Fruit fly (Drosophila melanogaster) whole organism, embryonic: ENCODE measurements around the gene Alh.

ENCODE experiments used
- Blimp-1 ChIP-seq: fragments of 200-800 bp; sonication (Bioruptor generic); optimal IDR thresholded peaks from 3 replicates; lab custom pipeline; 2018; ENCODE audit warnings: missing biosample characterization, missing genetic modification characterization, mild to moderate bottlenecking, moderate library complexity, missing genetic modification reagents
- CG10267 ChIP-seq: fragments of 200-800 bp; sonication (Bioruptor generic); optimal IDR thresholded peaks from 2 replicates; lab custom pipeline; 2018; ENCODE audit warnings: missing biosample characterization, mild to moderate bottlenecking, missing genetic modification characterization, moderate library complexity
- CG10979 ChIP-seq: fragments of 200-800 bp; sonication (Bioruptor generic); optimal IDR thresholded peaks from 2 replicates; lab custom pipeline; 2018; ENCODE audit warnings: missing biosample characterization, mild to moderate bottlenecking, missing genetic modification characterization, moderate library complexity
- CG12391 ChIP-seq: fragments of 200-800 bp; sonication (Bioruptor generic); optimal IDR thresholded peaks from 3 replicates; lab custom pipeline; 2018; ENCODE audit warnings: missing biosample characterization, mild to moderate bottlenecking, missing genetic modification characterization, moderate library complexity
- CG13424 ChIP-seq: fragments of 200-800 bp; sonication (Bioruptor generic); optimal IDR thresholded peaks from 2 replicates; lab custom pipeline; 2019; ENCODE audit warnings: missing biosample characterization, mild to moderate bottlenecking, missing genetic modification characterization, moderate library complexity
- CG15601 ChIP-seq: fragments of 200-800 bp; sonication (Bioruptor generic); optimal IDR thresholded peaks from 3 replicates; lab custom pipeline; 2019; ENCODE audit warnings: missing biosample characterization, mild to moderate bottlenecking, missing genetic modification characterization, moderate library complexity
- CG16815 ChIP-seq: fragments of 200-800 bp; sonication (Bioruptor generic); optimal IDR thresholded peaks from 3 replicates; lab custom pipeline; 2017; ENCODE audit warnings: missing biosample characterization, mild to moderate bottlenecking, missing genetic modification characterization
- CG2712 ChIP-seq: fragments of 200-800 bp; optimal IDR thresholded peaks from 3 replicates; lab custom pipeline; 2019; ENCODE audit warnings: missing biosample characterization, mild to moderate bottlenecking, missing genetic modification characterization, moderate library complexity
- CG33557 ChIP-seq: fragments of 200-800 bp; sonication (Bioruptor generic); optimal IDR thresholded peaks from 2 replicates; lab custom pipeline; 2019; ENCODE audit warnings: missing biosample characterization, mild to moderate bottlenecking, missing genetic modification characterization, moderate library complexity
- CG9727 ChIP-seq: fragments of 200-800 bp; sonication (Bioruptor generic); optimal IDR thresholded peaks from 3 replicates; lab custom pipeline; 2017; ENCODE audit warnings: missing biosample characterization, mild to moderate bottlenecking, missing genetic modification characterization
- CoRest ChIP-seq: fragments of 200-800 bp; sonication (Bioruptor generic); optimal IDR thresholded peaks from 3 replicates; lab custom pipeline; 2018; ENCODE audit warnings: missing biosample characterization, mild to moderate bottlenecking, missing genetic modification characterization, moderate library complexity
- D19A ChIP-seq: fragments of 200-800 bp; optimal IDR thresholded peaks from 3 replicates; lab custom pipeline; 2019; ENCODE audit warnings: missing biosample characterization, mild to moderate bottlenecking, missing genetic modification characterization, moderate library complexity
- Ets65A ChIP-seq: fragments of 200-800 bp; sonication (Bioruptor generic); peaks from one replicate; lab custom pipeline; 2016; ENCODE audit warnings: missing biosample characterization, missing genetic modification characterization
- Hsf ChIP-seq: fragments of 200-800 bp; sonication (Bioruptor generic); optimal IDR thresholded peaks from 3 replicates; lab custom pipeline; 2016; ENCODE audit warnings: missing biosample characterization, missing genetic modification characterization
- Lhr ChIP-seq: fragments of 200-800 bp; sonication (Bioruptor generic); optimal IDR thresholded peaks from 3 replicates; lab custom pipeline; 2017; ENCODE audit warnings: mild to moderate bottlenecking, missing biosample characterization, missing genetic modification reagents, missing genetic modification characterization
- Rfx ChIP-seq: fragments of 200-800 bp; sonication (Bioruptor generic); IDR thresholded peaks from 2 replicates; pipeline ENCODE4 v1.3.6; 2022; ENCODE audit warnings: missing biosample characterization, missing genetic modification characterization
- Sox102F ChIP-seq: fragments of 200-800 bp; sonication (Bioruptor generic); optimal IDR thresholded peaks from 2 replicates; lab custom pipeline; 2018; ENCODE audit warnings: missing biosample characterization, mild to moderate bottlenecking, missing genetic modification characterization, moderate library complexity
- Ssrp ChIP-seq: fragments of 200-800 bp; sonication (Bioruptor generic); optimal IDR thresholded peaks from 2 replicates; lab custom pipeline; 2018; ENCODE audit warnings: missing biosample characterization, mild to moderate bottlenecking, missing genetic modification characterization, moderate library complexity
- Xbp1 ChIP-seq: fragments of 200-800 bp; sonication (Bioruptor generic); optimal IDR thresholded peaks from 3 replicates; lab custom pipeline; 2016; ENCODE audit warnings: missing biosample characterization, mild to moderate bottlenecking, missing genetic modification characterization
- Xrp1 ChIP-seq: fragments of 200-800 bp; sonication (Bioruptor generic); IDR thresholded peaks from 2 replicates; pipeline ENCODE4 v1.3.6; 2022; ENCODE audit warnings: missing biosample characterization, missing genetic modification characterization
- ap ChIP-seq: fragments of 200-800 bp; sonication (Bioruptor generic); IDR thresholded peaks from 2 replicates; pipeline ENCODE4 v1.3.6; 2022; ENCODE audit warnings: missing biosample characterization, missing genetic modification characterization
- az2 ChIP-seq: fragments of 200-800 bp; sonication (Bioruptor generic); optimal IDR thresholded peaks from 3 replicates; lab custom pipeline; 2016; ENCODE audit warnings: missing biosample characterization, missing genetic modification characterization
- bsh ChIP-seq, 2 experiments: fragments of 200-800 bp; sonication (Bioruptor generic); optimal IDR thresholded peaks; 2 replicates each; lab custom pipeline; 2017 to 2018; ENCODE audit warnings: mild to moderate bottlenecking in 2 of 2, missing biosample characterization in 2 of 2, missing genetic modification characterization in 2 of 2, moderate library complexity in 1 of 2
- chif ChIP-seq, 2 experiments: fragments of 200-800 bp; sonication (Bioruptor generic); optimal IDR thresholded peaks; 3 replicates each; lab custom pipeline; 2016; ENCODE audit warnings: missing biosample characterization in 2 of 2, missing genetic modification characterization in 2 of 2
- ci ChIP-seq: fragments of 200-800 bp; sonication (Bioruptor generic); IDR thresholded peaks from 3 replicates; pipeline ENCODE4 v1.3.6; 2022; ENCODE audit warnings: missing biosample characterization, missing genetic modification characterization
- dmrt11E ChIP-seq: fragments of 200-800 bp; sonication (Bioruptor generic); optimal IDR thresholded peaks from 3 replicates; lab custom pipeline; 2018; ENCODE audit warnings: missing biosample characterization, mild to moderate bottlenecking, missing genetic modification characterization, moderate library complexity
- dmrt99B ChIP-seq: fragments of 200-800 bp; sonication (Bioruptor generic); optimal IDR thresholded peaks from 2 replicates; lab custom pipeline; 2018; ENCODE audit warnings: missing biosample characterization, mild to moderate bottlenecking, missing genetic modification characterization, moderate library complexity
- gsb-n ChIP-seq: fragments of 200-800 bp; sonication (Bioruptor generic); optimal IDR thresholded peaks from 3 replicates; lab custom pipeline; 2018; ENCODE audit warnings: missing biosample characterization, mild to moderate bottlenecking, missing genetic modification characterization
- lola ChIP-seq, 3 experiments: fragments of >200 bp in 2 of 3; fragments of 200-800 bp in 1 of 3; sonication (Bioruptor generic) in 1 of 3; optimal IDR thresholded peaks; 2 replicates each; lab custom pipeline; 2017 to 2019; ENCODE audit warnings: missing biosample characterization in 3 of 3, missing genetic modification characterization in 3 of 3, mild to moderate bottlenecking in 1 of 3, moderate library complexity in 1 of 3
- luna ChIP-seq: fragments of 200-800 bp; sonication (Bioruptor generic); optimal IDR thresholded peaks from 2 replicates; lab custom pipeline; 2016; ENCODE audit warnings: missing biosample characterization, missing genetic modification characterization
- nerfin-1 ChIP-seq: fragments of 200-800 bp; sonication (Bioruptor generic); optimal IDR thresholded peaks from 3 replicates; lab custom pipeline; 2019; ENCODE audit warnings: missing biosample characterization, mild to moderate bottlenecking, missing genetic modification characterization, moderate library complexity
- nerfin-2 ChIP-seq: fragments of 200-800 bp; sonication (Bioruptor generic); IDR thresholded peaks from 2 replicates; pipeline ENCODE4 v1.3.6; 2022; ENCODE audit warnings: missing biosample characterization, missing genetic modification characterization; ENCODE audit not compliant: partially characterized antibody
- nmo ChIP-seq: fragments of 200-800 bp; sonication (Bioruptor generic); optimal IDR thresholded peaks from 2 replicates; lab custom pipeline; 2018; ENCODE audit warnings: missing biosample characterization, mild to moderate bottlenecking, missing genetic modification characterization, moderate library complexity
- nom ChIP-seq: fragments of 200-800 bp; sonication (Bioruptor generic); optimal IDR thresholded peaks from 2 replicates; lab custom pipeline; 2017; ENCODE audit warnings: missing biosample characterization, missing genetic modification characterization, mild to moderate bottlenecking, moderate library complexity, missing genetic modification reagents
- phol ChIP-seq: fragments of 200-800 bp; sonication (Bioruptor generic); optimal IDR thresholded peaks from 3 replicates; lab custom pipeline; 2018; ENCODE audit warnings: missing biosample characterization, mild to moderate bottlenecking, missing genetic modification characterization, moderate library complexity
- pnt ChIP-seq: fragments of 200-800 bp; sonication (Bioruptor generic); optimal IDR thresholded peaks from 3 replicates; lab custom pipeline; 2016; ENCODE audit warnings: missing biosample characterization, missing genetic modification characterization
- prd ChIP-seq, 3 experiments: fragments of >200 bp in 2 of 3; fragments of 200-800 bp in 1 of 3; sonication (Bioruptor generic) in 1 of 3; optimal IDR thresholded peaks in 2 of 3; IDR thresholded peaks in 1 of 3; 2 replicates in 2 of 3; 3 replicates in 1 of 3; pipeline versions ENCODE4 v1.3.6 to Lab custom; 2017 to 2022; ENCODE audit warnings: missing biosample characterization in 1 of 3, missing genetic modification characterization in 1 of 3
- rib ChIP-seq: fragments of 200-800 bp; sonication (Bioruptor generic); IDR thresholded peaks from 2 replicates; pipeline ENCODE4 v1.3.6; 2022; ENCODE audit warnings: missing biosample characterization, missing genetic modification characterization
- row ChIP-seq: fragments of 200-800 bp; sonication (Bioruptor generic); IDR thresholded peaks from 3 replicates; pipeline ENCODE4 v1.3.6; 2022; ENCODE audit warnings: missing biosample characterization, missing genetic modification characterization
- tin ChIP-seq: fragments of 200-800 bp; sonication (Bioruptor generic); optimal IDR thresholded peaks from 3 replicates; lab custom pipeline; 2016; ENCODE audit warnings: missing biosample characterization, missing genetic modification characterization
- vvl ChIP-seq: fragments of 200-800 bp; sonication (Bioruptor generic); IDR thresholded peaks from 2 replicates; pipeline ENCODE4 v1.3.6; 2022; ENCODE audit warnings: missing biosample characterization, missing genetic modification characterization
- zfh1 ChIP-seq: fragments of 200-800 bp; sonication (Bioruptor generic); IDR thresholded peaks from 3 replicates; pipeline ENCODE4 v1.3.6; 2022; ENCODE audit warnings: missing biosample characterization, missing genetic modification characterization

The Alh gene

dm6 chr3R:7172978-7173377, 49.0 kb upstream of the Alh start (continued):
- no peak for TF ChIP-seq luna (GFP tag; lab: Kevin White, UChicago)

- TF ChIP-seq pnt (GFP tag; lab: Kevin White, UChicago) (no peak), CG12391 (tag; lab: Kevin White, UChicago) (peak; percentile 20), CoRest (tag; lab: Kevin White, UChicago) (peak; percentile 11), D19A (tag; lab: Kevin White, UChicago) (peak; percentile 59), Ssrp (tag; lab: Kevin White, UChicago) (peak; percentile 34), Rfx (GFP tag; lab: Robert Waterston, UW) (no peak), zfh1 (GFP tag; lab: Robert Waterston, UW) (peak; percentile 57; the same call in 2 of the 3 replicates), Blimp-1 (peak; percentile 57), nerfin-1 (tag; lab: Kevin White, UChicago) (no peak), CG33557 (GFP tag; lab: Kevin White, UChicago) (peak; percentile 4), prd (optimal IDR thresholded peaks at IDR 0.05; lab: Kevin White, UChicago) (no peak), prd (GFP tag; IDR thresholded peaks at IDR 0.05; lab: Robert Waterston, UW) (peak; percentile 18; the same call in 1 of the 3 replicates), CG16815 (GFP tag; lab: Kevin White, UChicago) (no peak), bsh (GFP tag; optimal IDR thresholded peaks at IDR 0.05; lab: Kevin White, UChicago) (peak in 1 of 2 experiments; percentile 67), nmo (GFP tag; lab: Kevin White, UChicago) (peak; percentile 26), CG10267 (tag; lab: Kevin White, UChicago) (peak; percentile 39), az2 (GFP tag; lab: Kevin White, UChicago) (peak; percentile 7), tin (GFP tag; lab: Kevin White, UChicago) (peak; percentile 2), dmrt11E (tag; lab: Kevin White, UChicago) (peak; percentile 59), lola (GFP tag; optimal IDR thresholded peaks at IDR 0.05; lab: Kevin White, UChicago) (peak in 1 of 3 experiments; percentile 68), Ets65A (GFP tag; lab: Kevin White, UChicago) (peak; percentile 91), CG10979 (tag; lab: Kevin White, UChicago) (peak; percentile 62), nerfin-2 (GFP tag; lab: Robert Waterston, UW) (no peak), gsb-n (tag; lab: Kevin White, UChicago) (peak; percentile 22), ap (no peak), Xbp1 (peak; percentile 5), row (GFP tag; lab: Robert Waterston, UW) (peak; percentile 33; the same call in 1 of the 3 replicates), dmrt99B (tag; lab: Kevin White, UChicago) (peak; percentile 0), CG13424 (tag; lab: Kevin White, UChicago) (peak; percentile 18), nom (peak; percentile 23), Lhr (GFP tag; lab: Kevin White, UChicago) (no peak), CG9727 (GFP tag; lab: Kevin White, UChicago) (peak; percentile 16), Xrp1 (GFP tag; lab: Robert Waterston, UW) (peak; percentile 43; the same call in 1 of the 2 replicates), phol (tag; lab: Kevin White, UChicago) (peak; percentile 19), ci (GFP tag; lab: Robert Waterston, UW) (no peak), CG2712 (tag; lab: Kevin White, UChicago) (peak; percentile 65), vvl (0 out of 2 replicates have a peak, but pooled peaks have one; percentile 23), Hsf (GFP tag; lab: Kevin White, UChicago) (peak; percentile 20), rib (GFP tag; lab: Robert Waterston, UW) (no peak), chif (GFP tag; optimal IDR thresholded peaks at IDR 0.05; lab: Kevin White, UChicago) (peak in 1 of 2 experiments; percentile 12), Sox102F (peak; percentile 30), CG15601 (tag; lab: Kevin White, UChicago) (peak; percentile 28)
These were observed 47.6 kb upstream of the Alh start for dm6 chr3R:7171384-7172099.
